Fruit fly (Drosophila melanogaster): Measurements from ENCODE around the gene okr.

The okr gene

dm6 chr2L:3029012-3029411 lies 36.5 kb upstream of the okr start, which contains the start of the genes Sf3b2 and CG17219 (continued):
- TF ChIP-seq Dp (GFP tag; optimal IDR thresholded peaks at IDR 0.05), result peak; percentile 64
- no peak for TF ChIP-seq so (GFP tag; IDR thresholded peaks at IDR 0.05)
- peak; percentile 23 for TF ChIP-seq CG13624 (GFP tag; optimal IDR thresholded peaks at IDR 0.05)
- TF ChIP-seq eve (GFP tag; optimal IDR thresholded peaks at IDR 0.05), result no peak
- peak; percentile 86 for TF ChIP-seq Ets65A (GFP tag)
- peak; percentile 70 for TF ChIP-seq knrl (GFP tag; IDR thresholded peaks at IDR 0.05; ENCODE audit: partially characterized antibody)
- peak; percentile 51 for TF ChIP-seq NC2β (GFP tag; optimal IDR thresholded peaks at IDR 0.05)
- no peak for TF ChIP-seq CG4328 (GFP tag; optimal IDR thresholded peaks at IDR 0.05)
- peak; percentile 18 for TF ChIP-seq CG12155 (GFP tag; optimal IDR thresholded peaks at IDR 0.05)
- TF ChIP-seq CG15011 (GFP tag; optimal IDR thresholded peaks at IDR 0.05), result no peak
- TF ChIP-seq Dref (GFP tag; IDR thresholded peaks at IDR 0.05), result peak; percentile 90
- TF ChIP-seq CG42726 (GFP tag; IDR thresholded peaks at IDR 0.05; ENCODE audit: partially characterized antibody), result peak; percentile 36; the same call in 1 of the 2 replicates
- TF ChIP-seq CG16813 (GFP tag; IDR thresholded peaks at IDR 0.05; ENCODE audit: partially characterized antibody), result peak; percentile 74
- peak; percentile 85 for TF ChIP-seq BEAF-32 (GFP tag; optimal IDR thresholded peaks at IDR 0.05)
- peak; percentile 23 for TF ChIP-seq CHES-1-like (GFP tag; optimal IDR thresholded peaks at IDR 0.05)
- TF ChIP-seq CG16779 (GFP tag; IDR thresholded peaks at IDR 0.05), result no peak
- no peak for TF ChIP-seq BtbVII (GFP tag; optimal IDR thresholded peaks at IDR 0.05)
- no peak for TF ChIP-seq kay (GFP tag; optimal IDR thresholded peaks at IDR 0.05)
- peak; percentile 90 for TF ChIP-seq Med (GFP tag)
- peak; percentile 50; the same call in 1 of the 2 replicates for TF ChIP-seq inv (GFP tag; IDR thresholded peaks at IDR 0.05; ENCODE audit: partially characterized antibody)
- TF ChIP-seq CG8290 (GFP tag; optimal IDR thresholded peaks at IDR 0.05), result no peak
- TF ChIP-seq CG8290 (tag; optimal IDR thresholded peaks at IDR 0.05), result no peak
- peak; percentile 80 for TF ChIP-seq CG13287 (GFP tag; IDR thresholded peaks at IDR 0.05; ENCODE audit: partially characterized antibody)
- TF ChIP-seq Camta (GFP tag; optimal IDR thresholded peaks at IDR 0.05), result no peak
- TF ChIP-seq mam (GFP tag; optimal IDR thresholded peaks at IDR 0.05), result peak; percentile 39
- TF ChIP-seq sima (GFP tag; optimal IDR thresholded peaks at IDR 0.05), result no peak
- peak; percentile 18 for TF ChIP-seq gfzf (GFP tag; optimal IDR thresholded peaks at IDR 0.05)
- no peak for TF ChIP-seq CG18011 (GFP tag; optimal IDR thresholded peaks at IDR 0.05)
- TF ChIP-seq Dll (GFP tag; IDR thresholded peaks at IDR 0.05; ENCODE audit: partially characterized antibody), result peak; percentile 76
- no peak for TF ChIP-seq wek (GFP tag; optimal IDR thresholded peaks at IDR 0.05)
- peak; percentile 29; the same call in 1 of the 2 replicates for TF ChIP-seq CG2129 (GFP tag; IDR thresholded peaks at IDR 0.05; ENCODE audit: partially characterized antibody)
- peak; percentile 99 for TF ChIP-seq CG6254 (GFP tag; optimal IDR thresholded peaks at IDR 0.05)
- TF ChIP-seq dpn (GFP tag; optimal IDR thresholded peaks at IDR 0.05), result peak in 1 of 2 experiments; percentile 26
- peak; percentile 68 for TF ChIP-seq E2f2 (GFP tag; IDR thresholded peaks at IDR 0.05)
- no peak for TF ChIP-seq CG17612 (GFP tag; IDR thresholded peaks at IDR 0.05)
- TF ChIP-seq nerfin-2 (GFP tag; IDR thresholded peaks at IDR 0.05; ENCODE audit: partially characterized antibody), result 0 out of 2 replicates have a peak, but pooled peaks have one; percentile 39
- TF ChIP-seq stwl (tag; optimal IDR thresholded peaks at IDR 0.05), result peak; percentile 65
- no peak for TF ChIP-seq Ada2b (GFP tag; IDR thresholded peaks at IDR 0.05)
- TF ChIP-seq CG10267 (tag; optimal IDR thresholded peaks at IDR 0.05), result peak; percentile 33
- TF ChIP-seq D19A (tag; optimal IDR thresholded peaks at IDR 0.05), result no peak
- TF ChIP-seq CG11723 (GFP tag; optimal IDR thresholded peaks at IDR 0.05), result no peak
- no peak for TF ChIP-seq CG10979 (tag; optimal IDR thresholded peaks at IDR 0.05)
- no peak for TF ChIP-seq danr (GFP tag; IDR thresholded peaks at IDR 0.05)
- no peak for TF ChIP-seq HHEX (GFP tag; optimal IDR thresholded peaks at IDR 0.05)
- TF ChIP-seq CG5953 (GFP tag; IDR thresholded peaks at IDR 0.05), result no peak
- peak; percentile 82 for TF ChIP-seq amos (GFP tag; IDR thresholded peaks at IDR 0.05; ENCODE audit: partially characterized antibody)
- peak; percentile 58; the same call in 2 of the 3 replicates for TF ChIP-seq HLH4C (GFP tag; IDR thresholded peaks at IDR 0.05; ENCODE audit: partially characterized antibody)
- TF ChIP-seq CG1529 (GFP tag; optimal IDR thresholded peaks at IDR 0.05), result no peak
- TF ChIP-seq caup (GFP tag; optimal IDR thresholded peaks at IDR 0.05; ENCODE audit: severe bottlenecking), result no peak
- peak; percentile 16 for TF ChIP-seq HLH54F (GFP tag; optimal IDR thresholded peaks at IDR 0.05)
